Fruit fly (Drosophila melanogaster) whole organism, embryonic: ENCODE results near the gene Sec5.

Experiments used
- Adf1 ChIP-seq: fragments of 200-800 bp; sonication (Bioruptor generic); IDR thresholded peaks from 2 replicates; pipeline ENCODE4 v1.3.6; 2022; ENCODE audit warnings: missing biosample characterization, missing genetic modification characterization
- B-H1 ChIP-seq: fragments of 200-800 bp; sonication (Bioruptor generic); IDR thresholded peaks from 3 replicates; pipeline ENCODE4 v1.3.6; 2022; ENCODE audit warnings: missing biosample characterization, missing genetic modification characterization
- CG10209 ChIP-seq: fragments of 200-800 bp; sonication (Bioruptor generic); optimal IDR thresholded peaks from 3 replicates; lab custom pipeline; 2017; ENCODE audit warnings: missing biosample characterization, mild to moderate bottlenecking, missing genetic modification characterization, missing genetic modification reagents
- CG11504 ChIP-seq: fragments of 200-800 bp; sonication (Bioruptor generic); optimal IDR thresholded peaks from 3 replicates; lab custom pipeline; 2019; ENCODE audit warnings: missing biosample characterization, mild to moderate bottlenecking, missing genetic modification characterization, moderate library complexity
- CG12071 ChIP-seq: fragments of 200-800 bp; sonication (Bioruptor generic); optimal IDR thresholded peaks from 3 replicates; lab custom pipeline; 2018; ENCODE audit warnings: missing biosample characterization, mild to moderate bottlenecking, missing genetic modification characterization
- CG13624 ChIP-seq: fragments of 200-800 bp; sonication (Bioruptor generic); optimal IDR thresholded peaks from 2 replicates; lab custom pipeline; 2016; ENCODE audit warnings: missing biosample characterization, missing genetic modification characterization
- CG13894 ChIP-seq: fragments of 200-800 bp; sonication (Bioruptor generic); optimal IDR thresholded peaks from 3 replicates; lab custom pipeline; 2018; ENCODE audit warnings: missing biosample characterization, mild to moderate bottlenecking, missing genetic modification characterization, moderate library complexity
- CG16779 ChIP-seq: fragments of 200-800 bp; sonication (Bioruptor generic); IDR thresholded peaks from 2 replicates; pipeline ENCODE4 v1.3.6; 2022; ENCODE audit warnings: missing biosample characterization, missing genetic modification characterization
- CG16813 ChIP-seq: fragments of 200-800 bp; sonication (Bioruptor generic); IDR thresholded peaks from 3 replicates; pipeline ENCODE4 v1.3.6; 2022; ENCODE audit warnings: missing biosample characterization, missing genetic modification characterization; ENCODE audit not compliant: partially characterized antibody
- CG18599 ChIP-seq: fragments of 200-800 bp; sonication (Bioruptor generic); optimal IDR thresholded peaks from 3 replicates; lab custom pipeline; 2017; ENCODE audit warnings: missing biosample characterization, missing genetic modification characterization, mild to moderate bottlenecking, moderate library complexity, missing genetic modification reagents
- CG30403 ChIP-seq: fragments of 200-800 bp; sonication (Bioruptor generic); optimal IDR thresholded peaks from 3 replicates; lab custom pipeline; 2016; ENCODE audit warnings: missing biosample characterization, missing genetic modification characterization
- CG34376 ChIP-seq: fragments of 200-800 bp; sonication (Bioruptor generic); optimal IDR thresholded peaks from 2 replicates; lab custom pipeline; 2018; ENCODE audit warnings: missing biosample characterization, mild to moderate bottlenecking, missing genetic modification characterization
- CG34422 ChIP-seq: fragments of 200-800 bp; sonication (Bioruptor generic); IDR thresholded peaks from 3 replicates; pipeline ENCODE4 v1.3.6; 2022; ENCODE audit warnings: missing biosample characterization, missing genetic modification characterization
- CG3726 ChIP-seq: fragments of 200-800 bp; sonication (Bioruptor generic); IDR thresholded peaks from 3 replicates; pipeline ENCODE4, ENCODE4 v1.3.6; 2022; ENCODE audit warnings: missing biosample characterization, missing genetic modification characterization
- CG4707 ChIP-seq: fragments of 200-800 bp; sonication (Bioruptor generic); optimal IDR thresholded peaks from 2 replicates; lab custom pipeline; 2018; ENCODE audit warnings: missing biosample characterization, mild to moderate bottlenecking, missing genetic modification characterization, moderate library complexity
- CG4730 ChIP-seq: fragments of 200-800 bp; sonication (Bioruptor generic); IDR thresholded peaks from 2 replicates; pipeline ENCODE4 v1.3.6; 2022; ENCODE audit warnings: missing biosample characterization, missing genetic modification characterization
- CG7987 ChIP-seq: fragments of 200-800 bp; sonication (Bioruptor generic); optimal IDR thresholded peaks from 2 replicates; lab custom pipeline; 2018; ENCODE audit warnings: missing biosample characterization, mild to moderate bottlenecking, missing genetic modification characterization, moderate library complexity
- CG9797 ChIP-seq: fragments of 200-800 bp; sonication (Bioruptor generic); optimal IDR thresholded peaks from 3 replicates; lab custom pipeline; 2018; ENCODE audit warnings: missing biosample characterization, mild to moderate bottlenecking, missing genetic modification characterization
- CG9932 ChIP-seq: fragments of 200-800 bp; sonication (Bioruptor generic); IDR thresholded peaks from 2 replicates; pipeline ENCODE4 v1.3.6; 2022; ENCODE audit warnings: missing biosample characterization, missing genetic modification characterization
- Deaf1 ChIP-seq: fragments of 200-800 bp; optimal IDR thresholded peaks from 3 replicates; lab custom pipeline; 2019; ENCODE audit warnings: missing biosample characterization, mild to moderate bottlenecking, missing genetic modification characterization, moderate library complexity
- Dip2 ChIP-seq: fragments of 200-800 bp; sonication (Bioruptor generic); IDR thresholded peaks from 2 replicates; pipeline ENCODE4 v1.3.6; 2022; ENCODE audit warnings: missing biosample characterization, missing genetic modification characterization
- Doc2 ChIP-seq: fragments of 200-800 bp; sonication (Bioruptor generic); IDR thresholded peaks from 2 replicates; pipeline ENCODE4 v1.3.6; 2022; ENCODE audit warnings: missing biosample characterization, missing genetic modification characterization
- Hey ChIP-seq: fragments of 200-800 bp; sonication (Bioruptor generic); optimal IDR thresholded peaks from 3 replicates; lab custom pipeline; 2018; ENCODE audit warnings: missing biosample characterization, mild to moderate bottlenecking, missing genetic modification characterization
- Med ChIP-seq: fragments of 200-800 bp; sonication (Bioruptor generic); peaks from one replicate; lab custom pipeline; 2016; ENCODE audit warnings: missing biosample characterization, missing genetic modification characterization, mild to moderate bottlenecking, inconsistent platforms, moderate library complexity
- NFAT ChIP-seq: fragments of 200-800 bp; sonication (Bioruptor generic); IDR thresholded peaks from 2 replicates; pipeline ENCODE4 v1.3.6; 2022; ENCODE audit warnings: missing biosample characterization, missing genetic modification characterization
- Vsx1 ChIP-seq: fragments of 200-800 bp; sonication (Bioruptor generic); optimal IDR thresholded peaks from 2 replicates; lab custom pipeline; 2017; ENCODE audit warnings: missing biosample characterization, mild to moderate bottlenecking, missing genetic modification characterization, missing genetic modification reagents
- amos ChIP-seq: fragments of 200-800 bp; sonication (Bioruptor generic); IDR thresholded peaks from 2 replicates; pipeline ENCODE4 v1.3.6; 2022; ENCODE audit warnings: missing biosample characterization, missing genetic modification characterization; ENCODE audit not compliant: partially characterized antibody
- bowl ChIP-seq: fragments of 200-800 bp; sonication (Bioruptor generic); IDR thresholded peaks from 2 replicates; pipeline ENCODE4 v1.3.6; 2022; ENCODE audit warnings: missing biosample characterization, missing genetic modification characterization
- ci ChIP-seq: fragments of 200-800 bp; sonication (Bioruptor generic); IDR thresholded peaks from 3 replicates; pipeline ENCODE4 v1.3.6; 2022; ENCODE audit warnings: missing biosample characterization, missing genetic modification characterization
- cwo ChIP-seq: fragments of 200-800 bp; sonication (Bioruptor generic); optimal IDR thresholded peaks from 3 replicates; lab custom pipeline; 2017; ENCODE audit warnings: missing biosample characterization, missing genetic modification characterization, mild to moderate bottlenecking, moderate library complexity, missing genetic modification reagents
- disco-r ChIP-seq: fragments of 200-800 bp; sonication (Bioruptor generic); optimal IDR thresholded peaks from 2 replicates; lab custom pipeline; 2016; ENCODE audit warnings: missing biosample characterization, missing genetic modification characterization
- grau ChIP-seq: fragments of 200-800 bp; optimal IDR thresholded peaks from 3 replicates; lab custom pipeline; 2019; ENCODE audit warnings: missing biosample characterization, mild to moderate bottlenecking, missing genetic modification characterization, moderate library complexity
- hbn ChIP-seq: fragments of 200-800 bp; sonication (Bioruptor generic); IDR thresholded peaks from 2 replicates; pipeline ENCODE4 v1.3.6; 2022; ENCODE audit warnings: missing biosample characterization, missing genetic modification characterization; ENCODE audit not compliant: partially characterized antibody
- lab ChIP-seq: fragments of 200-800 bp; sonication (Bioruptor generic); optimal IDR thresholded peaks from 3 replicates; lab custom pipeline; 2017; ENCODE audit warnings: missing biosample characterization, missing genetic modification characterization, mild to moderate bottlenecking, moderate library complexity, missing genetic modification reagents
- lov ChIP-seq, 2 experiments: fragments of 200-800 bp in 1 of 2; fragments of >200 bp in 1 of 2; sonication (Bioruptor generic) in 1 of 2; IDR thresholded peaks in 1 of 2; optimal IDR thresholded peaks in 1 of 2; 2 replicates in 1 of 2; 3 replicates in 1 of 2; pipeline versions ENCODE4 v1.3.6 to Lab custom; 2017 to 2022; ENCODE audit warnings: missing biosample characterization in 1 of 2, missing genetic modification characterization in 1 of 2
- odd ChIP-seq: fragments of 200-800 bp; sonication (Bioruptor generic); optimal IDR thresholded peaks from 2 replicates; lab custom pipeline; 2017; ENCODE audit warnings: missing biosample characterization, mild to moderate bottlenecking, missing genetic modification characterization
- org-1 ChIP-seq: fragments of 200-800 bp; sonication (Bioruptor generic); optimal IDR thresholded peaks from 2 replicates; lab custom pipeline; 2017; ENCODE audit warnings: missing biosample characterization, missing genetic modification characterization
- pho ChIP-seq: fragments of 200-800 bp; sonication (Bioruptor generic); optimal IDR thresholded peaks from 2 replicates; lab custom pipeline; 2016; ENCODE audit warnings: missing biosample characterization, missing genetic modification characterization
- sc ChIP-seq, 3 experiments: fragments of >200 bp in 2 of 3; fragments of 200-800 bp in 1 of 3; sonication (Bioruptor generic) in 1 of 3; optimal IDR thresholded peaks; 2 replicates in 2 of 3; 3 replicates in 1 of 3; lab custom pipeline; 2017; ENCODE audit warnings: mild to moderate bottlenecking in 1 of 3, missing biosample characterization in 1 of 3, missing genetic modification characterization in 1 of 3, missing genetic modification reagents in 1 of 3
- sens ChIP-seq: fragments of 200-800 bp; sonication (Bioruptor generic); peaks from one replicate; lab custom pipeline; 2016; ENCODE audit warnings: missing biosample characterization, missing genetic modification characterization
- sqz ChIP-seq: fragments of 200-800 bp; sonication (Bioruptor generic); optimal IDR thresholded peaks from 3 replicates; lab custom pipeline; 2018; ENCODE audit warnings: missing biosample characterization, mild to moderate bottlenecking, missing genetic modification characterization
- sug ChIP-seq: fragments of 200-800 bp; optimal IDR thresholded peaks from 2 replicates; lab custom pipeline; 2019; ENCODE audit warnings: missing biosample characterization, mild to moderate bottlenecking, missing genetic modification characterization, moderate library complexity
- tna ChIP-seq: fragments of 200-800 bp; sonication (Bioruptor generic); IDR thresholded peaks from 2 replicates; pipeline ENCODE4 v1.3.6; 2022; ENCODE audit warnings: missing biosample characterization, missing genetic modification characterization; ENCODE audit not compliant: partially characterized antibody
- twi ChIP-seq: fragments of 200-800 bp; optimal IDR thresholded peaks from 2 replicates; lab custom pipeline; 2019; ENCODE audit warnings: missing biosample characterization, mild to moderate bottlenecking, missing genetic modification characterization, moderate library complexity
- unpg ChIP-seq: fragments of 200-800 bp; sonication (Bioruptor generic); optimal IDR thresholded peaks from 3 replicates; lab custom pipeline; 2018; ENCODE audit warnings: missing biosample characterization, mild to moderate bottlenecking, missing genetic modification characterization, moderate library complexity
- vvl ChIP-seq: fragments of 200-800 bp; sonication (Bioruptor generic); IDR thresholded peaks from 2 replicates; pipeline ENCODE4 v1.3.6; 2022; ENCODE audit warnings: missing biosample characterization, missing genetic modification characterization
- yki ChIP-seq: fragments of >200 bp; optimal IDR thresholded peaks from 3 replicates; lab custom pipeline; 2018

Gene Sec5

dm6 chr2L:3479697-3480442, 22.8 kb downstream of the Sec5 start:
- TF ChIP-seq unpg (no peak), twi (peak; percentile 86), sc (optimal IDR thresholded peaks at IDR 0.05; lab: Kevin White, UChicago) (no peak), sc (GFP tag; optimal IDR thresholded peaks at IDR 0.05; lab: Kevin White, UChicago) (no peak), CG13894 (tag; lab: Kevin White, UChicago) (peak; percentile 65), sug (tag; lab: Kevin White, UChicago) (peak; percentile 43), Dip2 (GFP tag; lab: Robert Waterston, UW) (no peak), odd (peak; percentile 2), lab (GFP tag; lab: Kevin White, UChicago) (peak; percentile 19), Deaf1 (tag; lab: Kevin White, UChicago) (no peak), CG18599 (peak; percentile 27), ci (GFP tag; lab: Robert Waterston, UW) (peak; percentile 52; the same call in 1 of the 3 replicates), CG12071 (no peak), lov (optimal IDR thresholded peaks at IDR 0.05; lab: Kevin White, UChicago) (no peak), lov (GFP tag; IDR thresholded peaks at IDR 0.05; lab: Robert Waterston, UW) (no peak), CG16813 (GFP tag; lab: Robert Waterston, UW) (0 out of 3 replicates have a peak, but pooled peaks have one; percentile 14), sens (peak; percentile 67), pho (GFP tag; lab: Kevin White, UChicago) (no peak), grau (tag; lab: Kevin White, UChicago) (no peak), CG9932 (GFP tag; lab: Robert Waterston, UW) (0 out of 2 replicates have a peak, but pooled peaks have one; percentile 3), cwo (GFP tag; lab: Kevin White, UChicago) (peak; percentile 96), vvl (peak; percentile 33; the same call in 1 of the 2 replicates), amos (GFP tag; lab: Robert Waterston, UW) (0 out of 2 replicates have a peak, but pooled peaks have one; percentile 20), CG3726 (GFP tag; lab: Robert Waterston, UW) (no peak), CG11504 (tag; lab: Kevin White, UChicago) (no peak), CG13624 (GFP tag; lab: Kevin White, UChicago) (peak; percentile 95), Vsx1 (GFP tag; lab: Kevin White, UChicago) (peak; percentile 2), Med (GFP tag; lab: Kevin White, UChicago) (peak; percentile 61), sqz (GFP tag; lab: Kevin White, UChicago) (no peak), CG10209 (GFP tag; lab: Kevin White, UChicago) (no peak), bowl (GFP tag; lab: Robert Waterston, UW) (no peak), CG9797 (GFP tag; lab: Kevin White, UChicago) (no peak), B-H1 (GFP tag; lab: Robert Waterston, UW) (no peak), Hey (peak; percentile 56), CG30403 (no peak), hbn (GFP tag; lab: Robert Waterston, UW) (no peak), CG7987 (GFP tag; lab: Kevin White, UChicago) (peak; percentile 22), CG34376 (GFP tag; lab: Kevin White, UChicago) (peak; percentile 11), Adf1 (GFP tag; lab: Robert Waterston, UW) (peak; percentile 14; the same call in 1 of the 2 replicates), tna (GFP tag; lab: Robert Waterston, UW) (0 out of 2 replicates have a peak, but pooled peaks have one; percentile 31), disco-r (GFP tag; lab: Kevin White, UChicago) (no peak), Doc2 (no peak), yki (lab: Kevin White, UChicago) (no peak), NFAT (GFP tag; lab: Robert Waterston, UW) (0 out of 2 replicates have a peak, but pooled peaks have one; percentile 14), CG34422 (GFP tag; lab: Robert Waterston, UW) (peak; percentile 69; the same call in 1 of the 3 replicates), org-1 (GFP tag; lab: Kevin White, UChicago) (no peak), CG4707 (GFP tag; lab: Kevin White, UChicago) (no peak), CG4730 (GFP tag; lab: Robert Waterston, UW) (no peak), CG16779 (GFP tag; lab: Robert Waterston, UW) (0 out of 2 replicates have a peak, but pooled peaks have one; percentile 3)
